Worm (Caenorhabditis elegans) whole organism, young adult: Measurements from ENCODE around the gene Y38A10A.7.

ENCODE experiments used
- B0035.1 ChIP-seq: sonication (generic microtip); optimal IDR thresholded peaks from 2 replicates; lab custom pipeline; 2016; ENCODE audit warnings: missing genetic modification characterization, mild to moderate bottlenecking, missing compliant biosample characterization, missing genotype, missing genetic modification reagents
- B0336.3 ChIP-seq: fragments of 200-800 bp; sonication (Bioruptor generic); IDR thresholded peaks from 2 replicates; pipeline ENCODE4 v1.3.6; 2022; ENCODE audit warnings: missing genetic modification characterization, missing compliant biosample characterization
- F22D6.2 ChIP-seq: sonication (generic microtip); optimal IDR thresholded peaks from 2 replicates; lab custom pipeline; 2016; ENCODE audit warnings: mild to moderate bottlenecking, missing genetic modification characterization, missing compliant biosample characterization
- F33H1.4 ChIP-seq: fragments of 200-800 bp; sonication (Bioruptor generic); IDR thresholded peaks from 2 replicates; pipeline ENCODE4 v1.3.6; 2022; ENCODE audit warnings: missing genetic modification reagents, missing genetic modification characterization, missing compliant biosample characterization
- F52B5.7 ChIP-seq: sonication (generic microtip); optimal IDR thresholded peaks from 2 replicates; lab custom pipeline; 2016; ENCODE audit warnings: mild to moderate bottlenecking, missing genetic modification characterization, missing compliant biosample characterization
- K11D2.4 ChIP-seq: fragments of 200-800 bp; sonication (Bioruptor generic); IDR thresholded peaks from 2 replicates; pipeline ENCODE4 v1.3.6; 2022; ENCODE audit warnings: missing genetic modification reagents, missing genetic modification characterization, missing compliant biosample characterization
- Y56A3A.18 ChIP-seq: fragments of 200-800 bp; sonication (Bioruptor generic); IDR thresholded peaks from 2 replicates; pipeline ENCODE4 v1.3.6; 2022; ENCODE audit warnings: missing genetic modification reagents, missing genetic modification characterization, missing compliant biosample characterization
- Y67H2A.10 ChIP-seq: fragments of 200-800 bp; sonication (Bioruptor generic); conservative IDR thresholded peaks from 2 replicates; pipeline ENCODE4 v1.3.6; 2022; ENCODE audit warnings: missing genetic modification reagents, missing genetic modification characterization, missing compliant biosample characterization
- Y95B8A.8 ChIP-seq: fragments of 200-800 bp; sonication (Bioruptor generic); IDR thresholded peaks from 2 replicates; pipeline ENCODE4 v1.3.6; 2022; ENCODE audit warnings: missing genetic modification reagents, missing genetic modification characterization, missing compliant biosample characterization
- ZK185.1 ChIP-seq: sonication (generic microtip); optimal IDR thresholded peaks from 2 replicates; lab custom pipeline; 2016; ENCODE audit warnings: mild to moderate bottlenecking, missing genetic modification characterization, missing compliant biosample characterization; ENCODE audit not compliant: poor library complexity, severe bottlenecking
- aptf-3 ChIP-seq: fragments of 200-800 bp; sonication (Bioruptor generic); IDR thresholded peaks from 2 replicates; pipeline ENCODE4 v1.3.6; 2022; ENCODE audit warnings: missing genetic modification characterization, missing compliant biosample characterization
- atf-7 ChIP-seq: sonication (generic microtip); optimal IDR thresholded peaks from 2 replicates; lab custom pipeline; 2017; ENCODE audit warnings: mild to moderate bottlenecking, missing genetic modification characterization, missing compliant biosample characterization
- attf-5 ChIP-seq: fragments of 200-800 bp; sonication (Bioruptor generic); optimal IDR thresholded peaks from 2 replicates; lab custom pipeline; 2018; ENCODE audit warnings: mild to moderate bottlenecking, missing genetic modification characterization, missing compliant biosample characterization
- cebp-1 ChIP-seq, 2 experiments: fragments of 200-800 bp in 1 of 2; sonication (Bioruptor generic) in 1 of 2; sonication (generic microtip) in 1 of 2; IDR thresholded peaks in 1 of 2; optimal IDR thresholded peaks in 1 of 2; 2 replicates each; pipeline versions ENCODE4 v1.3.6 to Lab custom; 2017 to 2022; ENCODE audit warnings: missing compliant biosample characterization in 2 of 2, missing genetic modification characterization in 2 of 2, mild to moderate bottlenecking in 1 of 2, missing genetic modification reagents in 1 of 2, moderate library complexity in 1 of 2
- chd-7 ChIP-seq: sonication (generic microtip); optimal IDR thresholded peaks from 2 replicates; lab custom pipeline; 2016; ENCODE audit warnings: mild to moderate bottlenecking, missing genetic modification characterization, moderate library complexity, missing compliant biosample characterization
- dox-1 ChIP-seq: fragments of 200-800 bp; sonication (Bioruptor generic); IDR thresholded peaks from 2 replicates; pipeline ENCODE4 v1.3.6; 2022; ENCODE audit warnings: missing genetic modification reagents, missing genetic modification characterization, missing compliant biosample characterization
- egl-44 ChIP-seq: fragments of 200-800 bp; sonication (Bioruptor generic); IDR thresholded peaks from 2 replicates; pipeline ENCODE4 v1.3.6; 2022; ENCODE audit warnings: missing genetic modification reagents, missing genetic modification characterization, missing compliant biosample characterization
- egrh-3 ChIP-seq: fragments of 200-800 bp; sonication (Bioruptor generic); IDR thresholded peaks from 2 replicates; pipeline ENCODE4 v1.3.6; 2022; ENCODE audit warnings: missing genetic modification reagents, missing genetic modification characterization, missing compliant biosample characterization
- ets-4 ChIP-seq: fragments of 200-800 bp; sonication (Bioruptor generic); optimal IDR thresholded peaks from 2 replicates; lab custom pipeline; 2018; ENCODE audit warnings: mild to moderate bottlenecking, missing genetic modification characterization, missing compliant biosample characterization
- hlh-26 ChIP-seq: fragments of 200-800 bp; sonication (Bioruptor generic); conservative IDR thresholded peaks from 2 replicates; pipeline ENCODE4 v1.3.6; 2022; ENCODE audit warnings: missing genetic modification reagents, missing genetic modification characterization, missing compliant biosample characterization
- hmg-1.2 ChIP-seq: fragments of 200-800 bp; sonication (Bioruptor generic); IDR thresholded peaks from 2 replicates; pipeline ENCODE4 v1.3.6; 2022; ENCODE audit warnings: missing genetic modification reagents, missing genetic modification characterization, missing compliant biosample characterization
- hsf-1 ChIP-seq: fragments of 200-800 bp; sonication (Bioruptor generic); IDR thresholded peaks from 2 replicates; pipeline ENCODE4 v1.3.6; 2022; ENCODE audit warnings: missing genetic modification reagents, missing genetic modification characterization, missing compliant biosample characterization
- let-526 ChIP-seq: fragments of 200-800 bp; sonication (Bioruptor generic); IDR thresholded peaks from 2 replicates; pipeline ENCODE4 v1.3.6; 2022; ENCODE audit warnings: missing genetic modification reagents, missing genetic modification characterization, missing compliant biosample characterization
- let-607 ChIP-seq, 2 experiments: fragments of 200-800 bp in 1 of 2; sonication (Bioruptor generic) in 1 of 2; sonication (generic microtip) in 1 of 2; optimal IDR thresholded peaks; 2 replicates each; lab custom pipeline; 2016 to 2018; ENCODE audit warnings: mild to moderate bottlenecking in 2 of 2, missing compliant biosample characterization in 2 of 2, missing genetic modification characterization in 2 of 2, moderate library complexity in 2 of 2, missing genotype in 1 of 2
- lin-26 ChIP-seq: fragments of 200-800 bp; sonication (Bioruptor generic); IDR thresholded peaks from 2 replicates; pipeline ENCODE4 v1.3.6; 2022; ENCODE audit warnings: missing genetic modification reagents, missing genetic modification characterization, missing compliant biosample characterization
- lin-35 ChIP-seq, 3 experiments: fragments of 150-350 bp in 2 of 3; sonication (generic microtip) in 1 of 3; optimal IDR thresholded peaks; 2 replicates each; lab custom pipeline; 2014 to 2018; ENCODE audit warnings: missing biosample characterization in 3 of 3, missing genetic modification characterization in 3 of 3, missing genetic modification reagents in 3 of 3
- lin-40 ChIP-seq: sonication (generic microtip); optimal IDR thresholded peaks from 2 replicates; lab custom pipeline; 2016; ENCODE audit warnings: missing genetic modification characterization, mild to moderate bottlenecking, missing compliant biosample characterization, missing genotype, missing genetic modification reagents
- lin-54 ChIP-seq: fragments of 200-800 bp; sonication (Bioruptor generic); optimal IDR thresholded peaks from 2 replicates; lab custom pipeline; 2018; ENCODE audit warnings: mild to moderate bottlenecking, missing genetic modification characterization, missing compliant biosample characterization
- lir-1 ChIP-seq: fragments of 200-800 bp; sonication (Bioruptor generic); conservative IDR thresholded peaks from 2 replicates; pipeline ENCODE4 v1.3.6; 2022; ENCODE audit warnings: missing genetic modification reagents, missing genetic modification characterization, missing compliant biosample characterization
- madf-10 ChIP-seq: sonication (generic microtip); optimal IDR thresholded peaks from 2 replicates; lab custom pipeline; 2016; ENCODE audit warnings: mild to moderate bottlenecking, missing genetic modification characterization, missing compliant biosample characterization
- madf-3 ChIP-seq: fragments of 200-800 bp; sonication (Bioruptor generic); IDR thresholded peaks from 2 replicates; pipeline ENCODE4 v1.3.6; 2022; ENCODE audit warnings: missing genetic modification reagents, missing genetic modification characterization, missing compliant biosample characterization
- nfya-2 ChIP-seq: fragments of 200-800 bp; sonication (Bioruptor generic); IDR thresholded peaks from 2 replicates; pipeline ENCODE4 v1.3.6; 2022; ENCODE audit warnings: missing genetic modification reagents, missing genetic modification characterization, missing compliant biosample characterization
- nhr-90 ChIP-seq: sonication (generic microtip); optimal IDR thresholded peaks from 2 replicates; lab custom pipeline; 2016; ENCODE audit warnings: missing genotype, mild to moderate bottlenecking, missing genetic modification characterization, missing compliant biosample characterization
- pbrm-1 ChIP-seq: fragments of 200-800 bp; sonication (Bioruptor generic); IDR thresholded peaks from 2 replicates; pipeline ENCODE4 v1.3.6; 2022; ENCODE audit warnings: missing genetic modification reagents, missing genetic modification characterization, missing compliant biosample characterization
- pha-4 ChIP-seq: fragments of 150-350 bp; sonication (generic microtip); optimal IDR thresholded peaks from 2 replicates; lab custom pipeline; 2014; ENCODE audit warnings: missing biosample characterization, missing genetic modification reagents, missing genetic modification characterization
- rec-8 ChIP-seq, 2 experiments: sonication (generic microtip); optimal IDR thresholded peaks; 2 replicates each; lab custom pipeline; 2016; ENCODE audit warnings: mild to moderate bottlenecking in 2 of 2, missing genetic modification characterization in 2 of 2, missing genetic modification reagents in 2 of 2, missing genotype in 2 of 2, missing biosample characterization in 1 of 2, missing compliant biosample characterization in 1 of 2, moderate library complexity in 1 of 2
- repo-1 ChIP-seq: sonication (generic microtip); optimal IDR thresholded peaks from 2 replicates; lab custom pipeline; 2017; ENCODE audit warnings: mild to moderate bottlenecking, missing genetic modification characterization, missing compliant biosample characterization
- snpc-1.3 ChIP-seq: sonication (generic microtip); optimal IDR thresholded peaks from 2 replicates; lab custom pipeline; 2017; ENCODE audit warnings: missing genetic modification characterization, mild to moderate bottlenecking, missing compliant biosample characterization, antibody characterized with exemption, moderate library complexity, missing genotype, missing genetic modification reagents; ENCODE audit not compliant: insufficient read depth
- somi-1 ChIP-seq: fragments of 200-800 bp; sonication (Bioruptor generic); optimal IDR thresholded peaks from 2 replicates; lab custom pipeline; 2018; ENCODE audit warnings: mild to moderate bottlenecking, missing genetic modification characterization, missing compliant biosample characterization
- tbp1 ChIP-seq: fragments of 200-800 bp; sonication (Bioruptor generic); optimal IDR thresholded peaks from 2 replicates; lab custom pipeline; 2018; ENCODE audit warnings: mild to moderate bottlenecking, missing genetic modification characterization, missing compliant biosample characterization
- tbx-9 ChIP-seq: sonication (generic microtip); optimal IDR thresholded peaks from 2 replicates; lab custom pipeline; 2016; ENCODE audit warnings: borderline replicate concordance, missing genetic modification characterization, inconsistent platforms, missing compliant biosample characterization
- tlf-1 ChIP-seq: fragments of 200-800 bp; sonication (Bioruptor generic); optimal IDR thresholded peaks from 2 replicates; lab custom pipeline; 2018; ENCODE audit warnings: mild to moderate bottlenecking, missing genetic modification characterization, missing compliant biosample characterization
- xnd-1 ChIP-seq: sonication (generic microtip); optimal IDR thresholded peaks from 2 replicates; lab custom pipeline; 2016; ENCODE audit warnings: missing genotype, missing genetic modification reagents, missing genetic modification characterization, missing compliant biosample characterization
- zfh-2 ChIP-seq: fragments of 200-800 bp; sonication (Bioruptor generic); conservative IDR thresholded peaks from 2 replicates; pipeline ENCODE4 v1.3.6; 2022; ENCODE audit warnings: missing genetic modification reagents, missing genetic modification characterization, missing compliant biosample characterization
- ztf-22 ChIP-seq: fragments of 200-800 bp; sonication (Bioruptor generic); optimal IDR thresholded peaks from 2 replicates; lab custom pipeline; 2018; ENCODE audit warnings: mild to moderate bottlenecking, missing genetic modification characterization, moderate library complexity, missing compliant biosample characterization
- ztf-3 ChIP-seq: fragments of 200-800 bp; sonication (Bioruptor generic); optimal IDR thresholded peaks from 2 replicates; lab custom pipeline; 2018; ENCODE audit warnings: mild to moderate bottlenecking, missing genetic modification characterization, missing compliant biosample characterization

Gene Y38A10A.7

DNA sequence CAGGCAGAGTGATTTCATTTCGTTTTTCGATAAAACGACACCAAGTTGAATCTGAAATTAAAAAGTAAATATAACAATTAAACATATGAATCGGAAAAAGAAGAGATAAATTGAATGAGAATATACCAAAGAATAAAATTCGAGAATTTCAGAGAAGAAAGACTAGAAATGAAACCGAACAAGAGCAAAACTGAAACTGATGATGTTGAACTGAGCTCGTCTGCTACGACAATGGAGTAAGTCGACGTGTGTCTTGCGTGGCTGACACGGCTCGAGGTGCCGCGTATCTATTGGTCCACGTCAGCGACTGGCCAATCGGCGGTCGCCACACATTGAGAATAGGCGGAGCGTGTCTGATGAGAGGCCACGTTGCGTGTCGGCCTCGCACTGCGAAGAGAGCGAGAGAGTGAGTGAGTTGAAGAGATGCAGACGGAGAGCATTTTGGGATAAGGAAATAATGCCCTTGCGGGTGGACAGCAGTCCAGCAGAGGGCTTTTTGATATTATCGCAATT is 4.6 kb downstream of the Y38A10A.7 start, which contains the start of gene crt-1 (continued):
- peak in 1 of 3 experiments; percentile 78 for TF ChIP-seq lin-35 (GFP tag; optimal IDR thresholded peaks at IDR 0.05; lab: Kevin White, UChicago)
- peak; percentile 87 for TF ChIP-seq pbrm-1 (GFP tag; lab: Robert Waterston, UW)
- TF ChIP-seq F33H1.4 (GFP tag; lab: Robert Waterston, UW) = no peak
- peak; percentile 29 for TF ChIP-seq ztf-22 (GFP tag; lab: Kevin White, UChicago)
- peak; percentile 62 for TF ChIP-seq F22D6.2 (tag; lab: Kevin White, UChicago)
- TF ChIP-seq lir-1 = 0 out of 2 replicates have a peak, but pooled peaks have one; percentile 26
- peak; percentile 92 for TF ChIP-seq lin-40
- peak; percentile 82 for TF ChIP-seq let-526
- TF ChIP-seq Y95B8A.8 (GFP tag; lab: Robert Waterston, UW) = no peak
- TF ChIP-seq pha-4 (tag; lab: Kevin White, UChicago) = no peak
- no peak for TF ChIP-seq Y67H2A.10 (GFP tag; lab: Robert Waterston, UW)
- 0 out of 2 replicates have a peak, but pooled peaks have one; percentile 64 for TF ChIP-seq Y56A3A.18 (GFP tag; lab: Robert Waterston, UW)
- peak; percentile 82 for TF ChIP-seq somi-1 (GFP tag; lab: Kevin White, UChicago)
- no peak for TF ChIP-seq hlh-26
- 0 out of 2 replicates have a peak, but pooled peaks have one; percentile 51 for TF ChIP-seq hsf-1 (GFP tag; lab: Robert Waterston, UW)
- TF ChIP-seq egrh-3 (GFP tag; lab: Robert Waterston, UW) = peak; percentile 32; the same call in 1 of the 2 replicates
- TF ChIP-seq ztf-3 (GFP tag; lab: Kevin White, UChicago) = peak; percentile 50
- peak; percentile 63 for TF ChIP-seq tbp1 (GFP tag; lab: Kevin White, UChicago)
- no peak for TF ChIP-seq xnd-1
- no peak for TF ChIP-seq snpc-1.3
- peak; percentile 89 for TF ChIP-seq K11D2.4 (GFP tag; lab: Robert Waterston, UW)
- peak; percentile 58 for TF ChIP-seq F52B5.7
- TF ChIP-seq tbx-9 (tag; lab: Kevin White, UChicago) = no peak
- no peak for TF ChIP-seq cebp-1 (GFP tag; IDR thresholded peaks at IDR 0.05; lab: Robert Waterston, UW)
- TF ChIP-seq cebp-1 (tag; optimal IDR thresholded peaks at IDR 0.05; lab: Kevin White, UChicago) = peak; percentile 85
- TF ChIP-seq nfya-2 (GFP tag; lab: Robert Waterston, UW) = peak; percentile 99
- peak; percentile 87 for TF ChIP-seq ets-4
- peak; percentile 78 for TF ChIP-seq attf-5 (GFP tag; lab: Kevin White, UChicago)
- TF ChIP-seq lin-54 = peak; percentile 86
- peak; percentile 88 for TF ChIP-seq chd-7
- TF ChIP-seq madf-10 = peak; percentile 66
- peak; percentile 44 for TF ChIP-seq nhr-90 (tag; lab: Kevin White, UChicago)
- peak; percentile 91 for TF ChIP-seq dox-1 (GFP tag; lab: Robert Waterston, UW)
- TF ChIP-seq egl-44 = no peak
- peak; percentile 72 for TF ChIP-seq tlf-1 (GFP tag; lab: Kevin White, UChicago)
- TF ChIP-seq lin-26 (GFP tag; lab: Robert Waterston, UW) = peak; percentile 65; the same call in 1 of the 2 replicates
- TF ChIP-seq hmg-1.2 (GFP tag; lab: Robert Waterston, UW) = peak; percentile 88
- TF ChIP-seq aptf-3 (GFP tag; lab: Robert Waterston, UW) = 0 out of 2 replicates have a peak, but pooled peaks have one; percentile 52
- TF ChIP-seq B0336.3 = peak; percentile 90
- peak; percentile 81 for TF ChIP-seq ZK185.1 (tag; lab: Kevin White, UChicago)
- TF ChIP-seq rec-8 (tag; optimal IDR thresholded peaks at IDR 0.05; lab: Kevin White, UChicago) = no peak
- TF ChIP-seq repo-1 (tag; lab: Kevin White, UChicago) = peak; percentile 44
- TF ChIP-seq zfh-2 (GFP tag; lab: Robert Waterston, UW) = peak; percentile 99
- TF ChIP-seq B0035.1 (tag; lab: Kevin White, UChicago) = no peak
- peak; percentile 98 to 99 for TF ChIP-seq let-607 (tag; optimal IDR thresholded peaks at IDR 0.05; lab: Kevin White, UChicago)
- TF ChIP-seq atf-7 (tag; lab: Kevin White, UChicago) = peak; percentile 73
- TF ChIP-seq madf-3 (GFP tag; lab: Robert Waterston, UW) = 0 out of 2 replicates have a peak, but pooled peaks have one; percentile 59
